Fruit fly (Drosophila melanogaster) whole organism, embryonic: ENCODE results near the gene CG42366.

Experiments
- BEAF-32 ChIP-seq: fragments of 200-800 bp; sonication (Bioruptor generic); optimal IDR thresholded peaks from 3 replicates; lab custom pipeline; 2017; ENCODE audit warnings: missing biosample characterization, missing genetic modification characterization, mild to moderate bottlenecking, moderate library complexity, missing genetic modification reagents
- CG14441 ChIP-seq: fragments of 200-800 bp; sonication (Bioruptor generic); IDR thresholded peaks from 2 replicates; pipeline ENCODE4 v1.3.6; 2022; ENCODE audit warnings: missing biosample characterization, missing genetic modification characterization
- CG15011 ChIP-seq: fragments of 200-800 bp; sonication (Bioruptor generic); optimal IDR thresholded peaks from 3 replicates; lab custom pipeline; 2018; ENCODE audit warnings: missing biosample characterization, mild to moderate bottlenecking, missing genetic modification characterization
- CG15073 ChIP-seq: fragments of 200-800 bp; sonication (Bioruptor generic); optimal IDR thresholded peaks from 2 replicates; lab custom pipeline; 2016; ENCODE audit warnings: missing biosample characterization, missing genetic modification characterization
- CG17359 ChIP-seq: fragments of 200-800 bp; sonication (Bioruptor generic); optimal IDR thresholded peaks from 3 replicates; lab custom pipeline; 2018; ENCODE audit warnings: missing biosample characterization, mild to moderate bottlenecking, missing genetic modification characterization, moderate library complexity
- CG18599 ChIP-seq: fragments of 200-800 bp; sonication (Bioruptor generic); optimal IDR thresholded peaks from 3 replicates; lab custom pipeline; 2017; ENCODE audit warnings: missing biosample characterization, missing genetic modification characterization, mild to moderate bottlenecking, moderate library complexity, missing genetic modification reagents
- CG18764 ChIP-seq: fragments of 200-800 bp; sonication (Bioruptor generic); optimal IDR thresholded peaks from 3 replicates; lab custom pipeline; 2016; ENCODE audit warnings: missing biosample characterization, missing genetic modification characterization
- CG2120 ChIP-seq: fragments of 200-800 bp; sonication (Bioruptor generic); optimal IDR thresholded peaks from 3 replicates; lab custom pipeline; 2016; ENCODE audit warnings: missing biosample characterization, missing genetic modification characterization
- CG3065 ChIP-seq: fragments of 200-800 bp; sonication (Bioruptor generic); optimal IDR thresholded peaks from 2 replicates; lab custom pipeline; 2016; ENCODE audit warnings: missing biosample characterization, missing genetic modification characterization
- CG31224 ChIP-seq: fragments of 200-800 bp; sonication (Bioruptor generic); IDR thresholded peaks from 2 replicates; pipeline ENCODE4 v1.3.6; 2022; ENCODE audit warnings: missing biosample characterization, missing genetic modification characterization
- CG3163 ChIP-seq: fragments of 200-800 bp; sonication (Bioruptor generic); optimal IDR thresholded peaks from 3 replicates; lab custom pipeline; 2016; ENCODE audit warnings: missing biosample characterization, missing genetic modification characterization
- CG34224 ChIP-seq: fragments of 200-800 bp; sonication (Bioruptor generic); IDR thresholded peaks from 3 replicates; pipeline ENCODE4 v1.3.6; 2022; ENCODE audit warnings: missing biosample characterization, missing genetic modification characterization; ENCODE audit not compliant: partially characterized antibody
- CG4424 ChIP-seq: fragments of 200-800 bp; sonication (Bioruptor generic); optimal IDR thresholded peaks from 3 replicates; lab custom pipeline; 2016; ENCODE audit warnings: missing biosample characterization, missing genetic modification characterization
- CG7928 ChIP-seq: fragments of 200-800 bp; sonication (Bioruptor generic); optimal IDR thresholded peaks from 2 replicates; lab custom pipeline; 2017; ENCODE audit warnings: missing biosample characterization, mild to moderate bottlenecking, missing genetic modification characterization
- CHES-1-like ChIP-seq: fragments of 200-800 bp; sonication (Bioruptor generic); optimal IDR thresholded peaks from 2 replicates; lab custom pipeline; 2016; ENCODE audit warnings: missing biosample characterization, missing genetic modification characterization
- CoRest ChIP-seq: fragments of 200-800 bp; sonication (Bioruptor generic); optimal IDR thresholded peaks from 3 replicates; lab custom pipeline; 2018; ENCODE audit warnings: missing biosample characterization, mild to moderate bottlenecking, missing genetic modification characterization, moderate library complexity
- E2f2 ChIP-seq: fragments of 200-800 bp; sonication (Bioruptor generic); IDR thresholded peaks from 2 replicates; pipeline ENCODE4 v1.3.6; 2022; ENCODE audit warnings: missing biosample characterization, missing genetic modification characterization
- Elba2 ChIP-seq: fragments of 200-800 bp; sonication (Bioruptor generic); optimal IDR thresholded peaks from 3 replicates; lab custom pipeline; 2016; ENCODE audit warnings: missing biosample characterization, missing genetic modification characterization
- Ets65A ChIP-seq: fragments of 200-800 bp; sonication (Bioruptor generic); peaks from one replicate; lab custom pipeline; 2016; ENCODE audit warnings: missing biosample characterization, missing genetic modification characterization
- Ets97D ChIP-seq: fragments of 200-800 bp; sonication (Bioruptor generic); optimal IDR thresholded peaks from 3 replicates; lab custom pipeline; 2016; ENCODE audit warnings: missing biosample characterization, missing genetic modification characterization
- Gsc ChIP-seq: fragments of 200-800 bp; sonication (Bioruptor generic); IDR thresholded peaks from 2 replicates; pipeline ENCODE4 v1.3.6; 2022; ENCODE audit warnings: missing biosample characterization, missing genetic modification characterization
- H2.0 ChIP-seq: fragments of 200-800 bp; sonication (Bioruptor generic); IDR thresholded peaks from 2 replicates; pipeline ENCODE4 v1.3.6; 2022; ENCODE audit warnings: missing biosample characterization, missing genetic modification characterization
- HLH4C ChIP-seq: fragments of 200-800 bp; sonication (Bioruptor generic); IDR thresholded peaks from 3 replicates; pipeline ENCODE4 v1.3.6; 2022; ENCODE audit warnings: missing biosample characterization, missing genetic modification characterization; ENCODE audit not compliant: partially characterized antibody
- Hmr ChIP-seq: fragments of 200-800 bp; sonication (Bioruptor generic); optimal IDR thresholded peaks from 3 replicates; lab custom pipeline; 2017; ENCODE audit warnings: mild to moderate bottlenecking, missing biosample characterization, missing genetic modification reagents, missing genetic modification characterization
- Hr51 ChIP-seq, 2 experiments: fragments of 200-800 bp; sonication (Bioruptor generic); optimal IDR thresholded peaks; 2 replicates in 1 of 2; 3 replicates in 1 of 2; lab custom pipeline; 2016 to 2018; ENCODE audit warnings: missing biosample characterization in 2 of 2, missing genetic modification characterization in 2 of 2, mild to moderate bottlenecking in 1 of 2, moderate library complexity in 1 of 2
- Hr78 ChIP-seq, 2 experiments: fragments of 200-800 bp in 1 of 2; fragments of >200 bp in 1 of 2; sonication (Bioruptor generic) in 1 of 2; optimal IDR thresholded peaks; 2 replicates each; lab custom pipeline; 2017 to 2019; ENCODE audit warnings: missing biosample characterization in 2 of 2, missing genetic modification characterization in 2 of 2, mild to moderate bottlenecking in 1 of 2, moderate library complexity in 1 of 2
- Jarid2 ChIP-seq: fragments of 200-800 bp; sonication (Bioruptor generic); optimal IDR thresholded peaks from 3 replicates; lab custom pipeline; 2017; ENCODE audit warnings: mild to moderate bottlenecking, missing biosample characterization, missing genetic modification reagents, missing genetic modification characterization
- Oaz ChIP-seq: fragments of 200-800 bp; sonication (Bioruptor generic); IDR thresholded peaks from 2 replicates; pipeline ENCODE4 v1.3.6; 2022; ENCODE audit warnings: missing biosample characterization, missing genetic modification characterization
- Six4 ChIP-seq: fragments of 200-800 bp; sonication (Bioruptor generic); optimal IDR thresholded peaks from 2 replicates; lab custom pipeline; 2016; ENCODE audit warnings: missing biosample characterization, missing genetic modification characterization
- TFAM ChIP-seq: fragments of 200-800 bp; sonication (Bioruptor generic); optimal IDR thresholded peaks from 2 replicates; lab custom pipeline; 2017; ENCODE audit warnings: missing biosample characterization, missing genetic modification characterization, inconsistent platforms
- Vsx1 ChIP-seq: fragments of 200-800 bp; sonication (Bioruptor generic); optimal IDR thresholded peaks from 2 replicates; lab custom pipeline; 2017; ENCODE audit warnings: missing biosample characterization, mild to moderate bottlenecking, missing genetic modification characterization, missing genetic modification reagents
- ase ChIP-seq: fragments of 200-800 bp; sonication (Bioruptor generic); IDR thresholded peaks from 3 replicates; pipeline ENCODE4 v1.3.6; 2022; ENCODE audit warnings: missing biosample characterization, missing genetic modification characterization
- bowl ChIP-seq: fragments of 200-800 bp; sonication (Bioruptor generic); IDR thresholded peaks from 2 replicates; pipeline ENCODE4 v1.3.6; 2022; ENCODE audit warnings: missing biosample characterization, missing genetic modification characterization
- cad ChIP-seq: fragments of >200 bp; optimal IDR thresholded peaks from 2 replicates; lab custom pipeline; 2017; ENCODE audit warnings: missing biosample characterization, missing genetic modification characterization
- crp ChIP-seq, 2 experiments: fragments of 200-800 bp; sonication (Bioruptor generic); optimal IDR thresholded peaks; 2 replicates in 1 of 2; 3 replicates in 1 of 2; lab custom pipeline; 2017; ENCODE audit warnings: missing biosample characterization in 2 of 2, missing genetic modification characterization in 2 of 2, mild to moderate bottlenecking in 1 of 2, moderate library complexity in 1 of 2
- ftz-f1 ChIP-seq: fragments of 200-800 bp; sonication (Bioruptor generic); optimal IDR thresholded peaks from 2 replicates; lab custom pipeline; 2016; ENCODE audit warnings: missing biosample characterization, missing genetic modification characterization
- gcm ChIP-seq: fragments of 200-800 bp; sonication (Bioruptor generic); optimal IDR thresholded peaks from 2 replicates; lab custom pipeline; 2019; ENCODE audit warnings: missing biosample characterization, mild to moderate bottlenecking, missing genetic modification characterization, moderate library complexity
- gfzf ChIP-seq: fragments of 200-800 bp; sonication (Bioruptor generic); optimal IDR thresholded peaks from 2 replicates; lab custom pipeline; 2016; ENCODE audit warnings: missing biosample characterization, mild to moderate bottlenecking, missing genetic modification characterization, moderate library complexity
- grn ChIP-seq: fragments of 200-800 bp; sonication (Bioruptor generic); optimal IDR thresholded peaks from 3 replicates; lab custom pipeline; 2017; ENCODE audit warnings: missing biosample characterization, missing genetic modification characterization
- ham ChIP-seq: fragments of 200-800 bp; sonication (Bioruptor generic); IDR thresholded peaks from 2 replicates; pipeline ENCODE4 v1.3.6; 2022; ENCODE audit warnings: missing biosample characterization, missing genetic modification characterization
- lmd ChIP-seq: fragments of 200-800 bp; sonication (Bioruptor generic); IDR thresholded peaks from 2 replicates; pipeline ENCODE4 v1.3.6; 2022; ENCODE audit warnings: missing biosample characterization, missing genetic modification characterization
- p53 ChIP-seq: fragments of 200-800 bp; sonication (Bioruptor generic); optimal IDR thresholded peaks from 2 replicates; lab custom pipeline; 2016; ENCODE audit warnings: missing biosample characterization, missing genetic modification characterization
- pfk ChIP-seq: fragments of 200-800 bp; sonication (Bioruptor generic); optimal IDR thresholded peaks from 2 replicates; lab custom pipeline; 2018; ENCODE audit warnings: missing biosample characterization, mild to moderate bottlenecking, missing genetic modification characterization, moderate library complexity
- phol ChIP-seq: fragments of 200-800 bp; sonication (Bioruptor generic); optimal IDR thresholded peaks from 3 replicates; lab custom pipeline; 2018; ENCODE audit warnings: missing biosample characterization, mild to moderate bottlenecking, missing genetic modification characterization, moderate library complexity
- scrt ChIP-seq: fragments of 200-800 bp; sonication (Bioruptor generic); optimal IDR thresholded peaks from 2 replicates; lab custom pipeline; 2018; ENCODE audit warnings: missing biosample characterization, mild to moderate bottlenecking, missing genetic modification characterization, moderate library complexity
- tap ChIP-seq: fragments of 200-800 bp; optimal IDR thresholded peaks from 3 replicates; lab custom pipeline; 2019; ENCODE audit warnings: missing biosample characterization, mild to moderate bottlenecking, missing genetic modification characterization, moderate library complexity
- tio ChIP-seq: fragments of 200-800 bp; sonication (Bioruptor generic); optimal IDR thresholded peaks from 2 replicates; lab custom pipeline; 2017; ENCODE audit warnings: missing biosample characterization, missing genetic modification characterization, inconsistent platforms
- toy ChIP-seq: fragments of 200-800 bp; sonication (Bioruptor generic); IDR thresholded peaks from 2 replicates; pipeline ENCODE4 v1.3.6; 2022; ENCODE audit warnings: missing biosample characterization, missing genetic modification characterization
- tup ChIP-seq: fragments of 200-800 bp; sonication (Bioruptor generic); optimal IDR thresholded peaks from 2 replicates; lab custom pipeline; 2016; ENCODE audit warnings: missing biosample characterization, mild to moderate bottlenecking, missing genetic modification characterization, moderate library complexity
- zen ChIP-seq: fragments of 200-800 bp; sonication (Bioruptor generic); optimal IDR thresholded peaks from 3 replicates; lab custom pipeline; 2018; ENCODE audit warnings: missing biosample characterization, mild to moderate bottlenecking, missing genetic modification characterization, moderate library complexity

Gene CG42366

dm6 chr2L:9954119-9954518 lies 29.2 kb downstream of the CG42366 start, which contains the start of the genes CG13126 and CG4709 (continued):
- TF ChIP-seq Hr78 (GFP tag; optimal IDR thresholded peaks at IDR 0.05; lab: Kevin White, UChicago) (peak in 1 of 2 experiments; percentile 83), Six4 (GFP tag; lab: Kevin White, UChicago) (peak; percentile 90), E2f2 (GFP tag; lab: Robert Waterston, UW) (peak; percentile 76), CG31224 (GFP tag; lab: Robert Waterston, UW) (peak; percentile 79), ase (GFP tag; lab: Robert Waterston, UW) (peak; percentile 89), Ets65A (GFP tag; lab: Kevin White, UChicago) (peak; percentile 90), H2.0 (peak; percentile 82), toy (GFP tag; lab: Robert Waterston, UW) (0 out of 2 replicates have a peak, but pooled peaks have one; percentile 45), lmd (GFP tag; lab: Robert Waterston, UW) (peak; percentile 89), Hmr (peak; percentile 91), CG15073 (peak; percentile 57), ftz-f1 (no peak), CG18764 (GFP tag; lab: Kevin White, UChicago) (peak; percentile 86), CG14441 (peak; percentile 86), tap (tag; lab: Kevin White, UChicago) (peak; percentile 92), gfzf (GFP tag; lab: Kevin White, UChicago) (no peak), p53 (GFP tag; lab: Kevin White, UChicago) (no peak), gcm (GFP tag; lab: Kevin White, UChicago) (peak; percentile 93), BEAF-32 (peak; percentile 30), CG4424 (GFP tag; lab: Kevin White, UChicago) (peak; percentile 94), CG34224 (GFP tag; lab: Robert Waterston, UW) (no peak), CG7928 (GFP tag; lab: Kevin White, UChicago) (peak; percentile 46), TFAM (GFP tag; lab: Kevin White, UChicago) (peak; percentile 43), scrt (peak; percentile 87), CG3163 (no peak), phol (tag; lab: Kevin White, UChicago) (peak; percentile 96), CG17359 (tag; lab: Kevin White, UChicago) (peak; percentile 95), cad (GFP tag; lab: Kevin White, UChicago) (no peak), CHES-1-like (GFP tag; lab: Kevin White, UChicago) (peak; percentile 37), tio (GFP tag; lab: Kevin White, UChicago) (peak; percentile 78), HLH4C (GFP tag; lab: Robert Waterston, UW) (no peak), Gsc (GFP tag; lab: Robert Waterston, UW) (peak; percentile 64), Vsx1 (GFP tag; lab: Kevin White, UChicago) (peak; percentile 86), CoRest (peak; percentile 93), grn (GFP tag; lab: Kevin White, UChicago) (peak; percentile 37), CG18599 (GFP tag; lab: Kevin White, UChicago) (peak; percentile 96), crp (GFP tag; optimal IDR thresholded peaks at IDR 0.05; lab: Kevin White, UChicago) (peak; percentile 79 to 96), Oaz (GFP tag; lab: Robert Waterston, UW) (peak; percentile 73), CG15011 (peak; percentile 77), Ets97D (GFP tag; lab: Kevin White, UChicago) (peak; percentile 61), Jarid2 (GFP tag; lab: Kevin White, UChicago) (peak; percentile 67), tup (GFP tag; lab: Kevin White, UChicago) (peak; percentile 56), pfk (no peak), Hr51 (GFP tag; optimal IDR thresholded peaks at IDR 0.05; lab: Kevin White, UChicago) (peak; percentile 51 to 91), CG2120 (GFP tag; lab: Kevin White, UChicago) (peak; percentile 82), CG3065 (GFP tag; lab: Kevin White, UChicago) (peak; percentile 84), ham (GFP tag; lab: Robert Waterston, UW) (no peak), zen (tag; lab: Kevin White, UChicago) (peak; percentile 96), Elba2 (GFP tag; lab: Kevin White, UChicago) (peak; percentile 15), bowl (GFP tag; lab: Robert Waterston, UW) (peak; percentile 49; the same call in 1 of the 2 replicates)
